Fruit fly (Drosophila melanogaster) whole organism, wandering third instar larva: ENCODE measurements around the gene CG17929.

Experiments
- Abd-B ChIP-seq: fragments of >200 bp; optimal IDR thresholded peaks from 2 replicates; lab custom pipeline; 2017; ENCODE audit warnings: missing biosample characterization, missing genetic modification characterization
- GATAd ChIP-seq: sonication (Bioruptor generic); optimal IDR thresholded peaks from 2 replicates; lab custom pipeline; 2016; ENCODE audit warnings: missing biosample characterization, missing genetic modification characterization
- Hr83 ChIP-seq: fragments of 200-300 bp; sonication (Bioruptor generic); optimal IDR thresholded peaks from 2 replicates; lab custom pipeline; 2016; ENCODE audit warnings: missing biosample characterization, mild to moderate bottlenecking, missing genetic modification characterization, moderate library complexity; ENCODE audit not compliant: poor library complexity, severe bottlenecking
- Myc ChIP-seq: fragments of >200 bp; optimal IDR thresholded peaks from 2 replicates; lab custom pipeline; 2017
- OdsH ChIP-seq: fragments of 200-800 bp; sonication (Bioruptor generic); optimal IDR thresholded peaks from 2 replicates; lab custom pipeline; 2016; ENCODE audit warnings: missing biosample characterization, mild to moderate bottlenecking, missing genetic modification characterization
- Rel ChIP-seq, 2 experiments: fragments of 200-800 bp; sonication (Bioruptor generic) in 1 of 2; optimal IDR thresholded peaks; 2 replicates in 1 of 2; 3 replicates in 1 of 2; lab custom pipeline; 2016 to 2019; ENCODE audit warnings: mild to moderate bottlenecking in 2 of 2, missing biosample characterization in 2 of 2, missing genetic modification characterization in 2 of 2, moderate library complexity in 1 of 2
- br ChIP-seq: fragments of 200-800 bp; sonication (Bioruptor generic); optimal IDR thresholded peaks from 2 replicates; lab custom pipeline; 2016; ENCODE audit warnings: missing biosample characterization, missing genetic modification characterization
- brk ChIP-seq: fragments of 200-800 bp; sonication (Bioruptor generic); optimal IDR thresholded peaks from 2 replicates; lab custom pipeline; 2016; ENCODE audit warnings: missing biosample characterization, mild to moderate bottlenecking, missing genetic modification characterization
- dsf ChIP-seq: sonication (Bioruptor generic); optimal IDR thresholded peaks from 2 replicates; lab custom pipeline; 2016; ENCODE audit warnings: missing biosample characterization, missing genetic modification characterization, borderline replicate concordance
- pan ChIP-seq: fragments of >200 bp; optimal IDR thresholded peaks from 2 replicates; lab custom pipeline; 2017
- psq ChIP-seq: fragments of 200-800 bp; sonication (Bioruptor generic); optimal IDR thresholded peaks from 3 replicates; lab custom pipeline; 2017; ENCODE audit warnings: missing biosample characterization, mild to moderate bottlenecking, missing genetic modification characterization, moderate library complexity
- woc ChIP-seq: sonication (Bioruptor generic); optimal IDR thresholded peaks from 2 replicates; lab custom pipeline; 2016; ENCODE audit warnings: missing biosample characterization, mild to moderate bottlenecking, missing genetic modification characterization

- TF ChIP-seq Hr83 (GFP tag; lab: Kevin White, UChicago): no peak
- peak; percentile 30 for TF ChIP-seq br (GFP tag; lab: Kevin White, UChicago)
- TF ChIP-seq Myc (lab: Kevin White, UChicago): no peak
- no peak for TF ChIP-seq OdsH (GFP tag; lab: Kevin White, UChicago)
- TF ChIP-seq GATAd (GFP tag; lab: Kevin White, UChicago): no peak
- TF ChIP-seq pan: no peak
- no peak for TF ChIP-seq Rel (GFP tag; optimal IDR thresholded peaks at IDR 0.05; lab: Kevin White, UChicago)
- no peak for TF ChIP-seq Rel (tag; optimal IDR thresholded peaks at IDR 0.05; lab: Kevin White, UChicago)
- TF ChIP-seq dsf (GFP tag; lab: Kevin White, UChicago): no peak
- no peak for TF ChIP-seq brk (GFP tag; lab: Kevin White, UChicago)
- TF ChIP-seq Abd-B: no peak
- TF ChIP-seq woc: peak; percentile 46
- no peak for TF ChIP-seq psq
Observed at dm6 chr3R:16336327-16337052, 11.2 kb downstream of the CG17929 start.
